Worm (Caenorhabditis elegans): ENCODE results near the gene Y48C3A.12.

Y48C3A.12 gene

ce11 chrII:13333103-13333764, 43.0 kb upstream of the Y48C3A.12 start (continued):
- no peak for TF ChIP-seq pha-4 (GFP tag; IDR thresholded peaks at IDR 0.05)
- TF ChIP-seq pha-4 (tag; optimal IDR thresholded peaks at IDR 0.05) = peak; percentile 52
- no peak for TF ChIP-seq rbr-2 (tag; optimal IDR thresholded peaks at IDR 0.05)
- peak; percentile 73 for TF ChIP-seq nhr-28 (tag; optimal IDR thresholded peaks at IDR 0.05)
- peak; percentile 47 for TF ChIP-seq hlh-11 (tag; optimal IDR thresholded peaks at IDR 0.05)

ce11 chrII:13334966-13335698, 41.1 kb upstream of the Y48C3A.12 start:
- TF ChIP-seq lin-15B (tag; optimal IDR thresholded peaks at IDR 0.05) (no peak), aha-1 (tag) (peak; percentile 99), nhr-10 (tag; optimal IDR thresholded peaks at IDR 0.05) (peak; percentile 29), ceh-44 (GFP tag; IDR thresholded peaks at IDR 0.05) (no peak), attf-4 (tag; optimal IDR thresholded peaks at IDR 0.05) (no peak), duxl-1 (tag; optimal IDR thresholded peaks at IDR 0.05; ENCODE audit: poor library complexity) (peak; percentile 5), ceh-20 (GFP tag; IDR thresholded peaks at IDR 0.05) (peak; percentile 77), F44E2.7 (GFP tag; IDR thresholded peaks at IDR 0.05) (no peak), dmd-6 (GFP tag; IDR thresholded peaks at IDR 0.05) (peak; percentile 75), spr-1 (tag; optimal IDR thresholded peaks at IDR 0.05) (peak; percentile 78), T26A8.4 (GFP tag; IDR thresholded peaks at IDR 0.05) (peak; percentile 69; the same call in 1 of the 2 replicates), daf-16 (GFP tag; optimal IDR thresholded peaks at IDR 0.05) (peak in 1 of 2 experiments; percentile 49), daf-16 (tag; optimal IDR thresholded peaks at IDR 0.05) (peak; percentile 46), nhr-25 (tag; optimal IDR thresholded peaks at IDR 0.05; ENCODE audit: borderline replicate concordance, insufficient read depth) (peak; percentile 51), lin-13 (GFP tag; optimal IDR thresholded peaks at IDR 0.05) (peak; percentile 5), lsy-2 (tag; optimal IDR thresholded peaks at IDR 0.05) (peak; percentile 76 to 77), zag-1 (tag; optimal IDR thresholded peaks at IDR 0.05) (peak; percentile 9), ctbp-1 (GFP tag; IDR thresholded peaks at IDR 0.05) (peak; percentile 94), hmg-1.1 (GFP tag; IDR thresholded peaks at IDR 0.05) (peak; percentile 93), ceh-32 (tag; optimal IDR thresholded peaks at IDR 0.05; ENCODE audit: poor library complexity) (peak; percentile 60), snpc-4 (tag; optimal IDR thresholded peaks at IDR 0.05) (no peak), Y5F2A.4 (GFP tag; optimal IDR thresholded peaks at IDR 0.05) (no peak), nhr-237 (tag; optimal IDR thresholded peaks at IDR 0.05) (no peak), pqm-1 (tag; optimal IDR thresholded peaks at IDR 0.05) (no peak), tra-1 (GFP tag; IDR thresholded peaks at IDR 0.05) (peak; percentile 27; the same call in 1 of the 2 replicates), mep-1 (tag; optimal IDR thresholded peaks at IDR 0.05) (peak; percentile 93), mxl-3 (GFP tag; optimal IDR thresholded peaks at IDR 0.05) (peak; percentile 94), mdl-1 (tag; optimal IDR thresholded peaks at IDR 0.05) (peak; percentile 60 to 82), set-16 (GFP tag; IDR thresholded peaks at IDR 0.05) (peak; percentile 91), hlh-11 (tag; optimal IDR thresholded peaks at IDR 0.05) (peak; percentile 98), lin-29 (GFP tag; IDR thresholded peaks at IDR 0.05) (no peak), nhr-41 (GFP tag; IDR thresholded peaks at IDR 0.05) (peak; percentile 96), egl-43 (GFP tag; IDR thresholded peaks at IDR 0.05) (peak; percentile 80; the same call in 1 of the 2 replicates), tag-97 (GFP tag; IDR thresholded peaks at IDR 0.05) (no peak), nhr-28 (tag; optimal IDR thresholded peaks at IDR 0.05) (peak; percentile 93), nhr-102 (tag; optimal IDR thresholded peaks at IDR 0.05) (peak; percentile 56), nhr-6 (tag; optimal IDR thresholded peaks at IDR 0.05) (peak; percentile 35), ceh-62 (tag; optimal IDR thresholded peaks at IDR 0.05) (no peak), madf-9 (GFP tag; conservative IDR thresholded peaks at IDR 0.05) (no peak), nhr-111 (GFP tag; optimal IDR thresholded peaks at IDR 0.05) (peak; percentile 26), php-3 (GFP tag; IDR thresholded peaks at IDR 0.05) (peak; percentile 58), nhr-11 (tag; optimal IDR thresholded peaks at IDR 0.05) (peak; percentile 81), T20F7.1 (GFP tag; optimal IDR thresholded peaks at IDR 0.05) (peak; percentile 85), dve-1 (tag; optimal IDR thresholded peaks at IDR 0.05; ENCODE audit: insufficient read depth) (peak; percentile 62)

All from whole organism, L4 larva.